Worm (Caenorhabditis elegans) whole organism, L1 larva: ENCODE measurements around the gene csc-1.
A peak's percentile ranks its signal among the peaks of the same experiment; 100 is the strongest.

Experiments used
- dpl-1 ChIP-seq, 3 experiments: fragments of 150-350 bp in 2 of 3; sonication (generic microtip) in 1 of 3; optimal IDR thresholded peaks; 2 replicates each; lab custom pipeline; 2014 to 2017; ENCODE audit warnings: missing biosample characterization in 3 of 3, missing genetic modification characterization in 3 of 3, missing genetic modification reagents in 3 of 3
- efl-1 ChIP-seq, 4 experiments: fragments of 150-350 bp; optimal IDR thresholded peaks in 3 of 4; peaks in 1 of 4; 1 replicate in 1 of 4; 2 replicates in 3 of 4; lab custom pipeline; 2014; ENCODE audit warnings: missing biosample characterization in 2 of 4, missing genetic modification characterization in 2 of 4, missing genetic modification reagents in 2 of 4
- fkh-8 ChIP-seq: sonication (generic microtip); optimal IDR thresholded peaks from 2 replicates; lab custom pipeline; 2016; ENCODE audit warnings: mild to moderate bottlenecking, missing genetic modification characterization, missing compliant biosample characterization
- lir-3 ChIP-seq: sonication (generic microtip); optimal IDR thresholded peaks from 2 replicates; lab custom pipeline; 2016; ENCODE audit warnings: mild to moderate bottlenecking, missing genetic modification characterization, moderate library complexity, missing compliant biosample characterization; ENCODE audit not compliant: poor library complexity
- lsy-2 ChIP-seq, 2 experiments: fragments of 150-350 bp; optimal IDR thresholded peaks; 2 replicates each; lab custom pipeline; 2014; ENCODE audit warnings: missing biosample characterization in 2 of 2, missing genetic modification characterization in 2 of 2
- nhr-85 ChIP-seq: sonication (generic microtip); peaks from one replicate; lab custom pipeline; 2016; ENCODE audit warnings: missing genetic modification characterization, inconsistent platforms, missing compliant biosample characterization
- vab-15 ChIP-seq: sonication (generic microtip); optimal IDR thresholded peaks from 2 replicates; lab custom pipeline; 2017; ENCODE audit warnings: missing genotype, mild to moderate bottlenecking, missing genetic modification characterization, missing compliant biosample characterization

The csc-1 gene

DNA sequence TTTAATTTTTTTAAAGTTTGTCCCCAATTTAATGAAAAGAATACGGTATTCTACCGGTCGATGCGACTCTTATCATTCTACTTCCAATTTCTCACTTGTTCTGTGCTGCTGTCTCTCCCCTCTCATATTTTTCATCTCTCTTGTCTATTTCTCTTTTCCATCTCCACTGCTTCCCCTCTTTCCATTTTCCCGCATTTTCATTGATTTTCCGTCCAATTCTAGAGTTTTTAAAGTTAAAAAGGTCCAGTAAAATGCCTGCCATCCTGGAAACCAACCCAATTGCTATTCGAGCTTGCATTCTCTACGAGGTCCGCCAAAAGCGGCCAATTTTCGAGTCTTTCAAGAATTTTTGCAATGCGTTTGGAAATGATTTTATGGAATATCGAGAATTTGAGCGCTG lies 44.6 kb downstream of the csc-1 start, which contains the start of gene fbxa-167:
fbxa-167 (plus strand) TSS at position 179 of the 400 bp plus-strand sequence.
- TF ChIP-seq efl-1 (optimal IDR thresholded peaks at IDR 0.05; lab: Kevin White, UChicago) (peak in 1 of 2 experiments; percentile 16), efl-1 (GFP tag; optimal IDR thresholded peaks at IDR 0.05 in 1 of 2; lab: Kevin White, UChicago) (no peak), nhr-85 (tag; lab: Kevin White, UChicago) (peak; percentile 72), dpl-1 (GFP tag; optimal IDR thresholded peaks at IDR 0.05; lab: Kevin White, UChicago) (peak in 1 of 3 experiments; percentile 4), fkh-8 (tag; lab: Kevin White, UChicago) (no peak), vab-15 (no peak), lir-3 (tag; lab: Kevin White, UChicago) (no peak), lsy-2 (tag; optimal IDR thresholded peaks at IDR 0.05; lab: Kevin White, UChicago) (peak in 1 of 2 experiments; percentile 40)
